Fruit fly (Drosophila melanogaster): ENCODE measurements around the gene CG10959.

Gene CG10959

DNA sequence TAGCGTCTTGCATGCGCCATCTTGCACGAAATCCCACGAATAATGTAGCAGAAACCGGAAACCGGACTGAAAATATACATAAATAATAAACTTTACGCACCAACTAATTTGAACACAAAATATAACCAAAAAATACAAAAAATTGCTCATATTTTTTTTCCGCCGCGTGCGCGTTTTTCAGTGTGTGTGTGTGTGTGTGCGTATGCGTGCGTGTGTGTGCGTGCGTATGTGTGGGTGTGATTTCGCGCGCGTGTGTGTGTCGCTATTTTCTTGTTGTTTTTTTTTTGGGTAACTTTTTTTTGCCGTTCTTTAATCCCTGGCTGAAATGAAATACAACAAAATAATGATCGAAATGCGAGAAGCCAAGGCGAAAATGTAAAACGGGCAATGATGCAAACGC lies 30.4 kb downstream of the CG10959 start:
- TF ChIP-seq Clk (GFP tag; optimal IDR thresholded peaks at IDR 0.05) (no peak), cic (GFP tag; optimal IDR thresholded peaks at IDR 0.05) (no peak), pad (GFP tag; optimal IDR thresholded peaks at IDR 0.05) (no peak), CG14711 (tag; optimal IDR thresholded peaks at IDR 0.05) (no peak), Crg-1 (GFP tag; optimal IDR thresholded peaks at IDR 0.05) (no peak), CG1620 (GFP tag; optimal IDR thresholded peaks at IDR 0.05) (no peak), CG12768 (GFP tag; optimal IDR thresholded peaks at IDR 0.05) (no peak), CG7045 (GFP tag; optimal IDR thresholded peaks at IDR 0.05) (no peak), Hr96 (GFP tag; optimal IDR thresholded peaks at IDR 0.05) (no peak), Mnt (GFP tag; optimal IDR thresholded peaks at IDR 0.05) (no peak), cnc (optimal IDR thresholded peaks at IDR 0.05) (no peak), ovo (GFP tag; optimal IDR thresholded peaks at IDR 0.05) (no peak), tj (GFP tag; optimal IDR thresholded peaks at IDR 0.05) (no peak), bab1 (GFP tag; optimal IDR thresholded peaks at IDR 0.05) (no peak), CG33017 (tag; optimal IDR thresholded peaks at IDR 0.05) (no peak), CG11617 (GFP tag; optimal IDR thresholded peaks at IDR 0.05) (no peak)

DNA sequence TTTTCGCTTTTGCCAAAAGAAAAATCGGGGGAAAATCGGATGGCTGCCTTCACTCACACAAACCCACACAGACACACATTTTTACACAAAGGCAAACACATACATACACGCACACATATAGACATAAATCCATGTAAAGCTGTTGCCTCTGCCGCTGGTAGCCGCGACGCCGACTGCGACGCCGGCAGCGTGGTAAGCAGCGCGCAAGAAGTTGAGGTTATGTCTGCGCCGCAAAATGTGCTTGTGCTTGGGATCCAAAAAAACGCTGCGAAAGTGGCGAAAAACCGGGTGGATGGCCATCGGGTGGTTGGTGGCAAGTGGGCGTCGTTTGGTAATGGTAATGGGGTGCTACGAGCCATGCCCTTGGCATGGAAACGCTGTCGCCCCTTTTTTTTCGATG lies 31.3 kb downstream of the CG10959 start:
- TF ChIP-seq pad (GFP tag; optimal IDR thresholded peaks at IDR 0.05) = no peak
- no peak for TF ChIP-seq tj (GFP tag; optimal IDR thresholded peaks at IDR 0.05)
- no peak for TF ChIP-seq CG33017 (tag; optimal IDR thresholded peaks at IDR 0.05)
- TF ChIP-seq cic (GFP tag; optimal IDR thresholded peaks at IDR 0.05) = no peak
- TF ChIP-seq CG14711 (tag; optimal IDR thresholded peaks at IDR 0.05) = no peak

- TF ChIP-seq CG11617 (GFP tag; optimal IDR thresholded peaks at IDR 0.05) (no peak), CG1620 (GFP tag; optimal IDR thresholded peaks at IDR 0.05) (no peak), ovo (GFP tag; optimal IDR thresholded peaks at IDR 0.05) (no peak), Clk (GFP tag; optimal IDR thresholded peaks at IDR 0.05) (no peak), Crg-1 (GFP tag; optimal IDR thresholded peaks at IDR 0.05) (no peak), Mnt (GFP tag; optimal IDR thresholded peaks at IDR 0.05) (no peak), tj (GFP tag; optimal IDR thresholded peaks at IDR 0.05) (no peak), CG14711 (tag; optimal IDR thresholded peaks at IDR 0.05) (no peak), kay (GFP tag; ENCODE audit: borderline replicate concordance) (no peak), toe (GFP tag; optimal IDR thresholded peaks at IDR 0.05) (no peak)
Measured at dm6 chrX:8192191-8192590, 43.6 kb downstream of the CG10959 start.

DNA sequence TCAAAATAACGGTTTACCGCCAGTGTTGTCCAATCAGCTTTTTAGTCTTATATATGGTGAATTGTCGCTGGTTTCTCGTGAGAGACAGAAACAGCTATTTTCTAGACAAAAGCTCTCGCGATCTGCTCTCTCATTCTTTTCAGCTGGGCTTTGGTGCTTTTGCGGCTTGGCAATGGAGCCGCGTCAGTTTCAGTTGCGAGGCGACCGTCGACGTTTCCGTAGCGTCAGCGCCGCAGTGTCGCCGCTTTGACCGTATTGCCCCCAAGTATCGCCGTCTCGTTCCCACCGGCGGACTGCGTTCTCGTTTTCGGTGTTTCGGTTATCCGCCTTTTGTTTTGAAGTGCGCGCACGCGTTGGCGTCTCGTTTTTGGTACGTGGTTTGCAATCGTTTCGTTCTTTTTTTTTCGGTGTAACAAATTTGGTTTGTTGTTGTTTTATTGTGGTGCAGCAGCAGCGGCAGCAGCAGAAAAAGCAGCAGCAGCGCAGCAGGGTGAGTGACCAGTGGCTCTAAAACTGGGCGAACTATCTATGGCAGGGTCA lies 44.5 kb downstream of the CG10959 start:
- peak; percentile 30 for TF ChIP-seq toe (GFP tag; optimal IDR thresholded peaks at IDR 0.05)
- no peak for TF ChIP-seq cnc (optimal IDR thresholded peaks at IDR 0.05)
- peak; percentile 90 for TF ChIP-seq ovo (GFP tag; optimal IDR thresholded peaks at IDR 0.05)
- TF ChIP-seq cic (GFP tag; optimal IDR thresholded peaks at IDR 0.05) = no peak
- TF ChIP-seq Mnt (GFP tag; optimal IDR thresholded peaks at IDR 0.05) = peak; percentile 16
- TF ChIP-seq bab1 (GFP tag; optimal IDR thresholded peaks at IDR 0.05) = peak; percentile 87
- TF ChIP-seq CG1620 (GFP tag; optimal IDR thresholded peaks at IDR 0.05) = peak; percentile 18
- TF ChIP-seq CG5204 (GFP tag; optimal IDR thresholded peaks at IDR 0.05) = no peak
- peak; percentile 85 for TF ChIP-seq kay (GFP tag; ENCODE audit: borderline replicate concordance)
- peak; percentile 28 for TF ChIP-seq CG12768 (GFP tag; optimal IDR thresholded peaks at IDR 0.05)
- no peak for TF ChIP-seq CG14711 (tag; optimal IDR thresholded peaks at IDR 0.05)
- no peak for TF ChIP-seq CG33017 (tag; optimal IDR thresholded peaks at IDR 0.05)
- TF ChIP-seq CG7101 (tag; optimal IDR thresholded peaks at IDR 0.05) = peak; percentile 22
- no peak for TF ChIP-seq Hr96 (GFP tag; optimal IDR thresholded peaks at IDR 0.05)
- peak; percentile 74 for TF ChIP-seq tj (GFP tag; optimal IDR thresholded peaks at IDR 0.05)
- TF ChIP-seq pad (GFP tag; optimal IDR thresholded peaks at IDR 0.05) = peak; percentile 8

DNA sequence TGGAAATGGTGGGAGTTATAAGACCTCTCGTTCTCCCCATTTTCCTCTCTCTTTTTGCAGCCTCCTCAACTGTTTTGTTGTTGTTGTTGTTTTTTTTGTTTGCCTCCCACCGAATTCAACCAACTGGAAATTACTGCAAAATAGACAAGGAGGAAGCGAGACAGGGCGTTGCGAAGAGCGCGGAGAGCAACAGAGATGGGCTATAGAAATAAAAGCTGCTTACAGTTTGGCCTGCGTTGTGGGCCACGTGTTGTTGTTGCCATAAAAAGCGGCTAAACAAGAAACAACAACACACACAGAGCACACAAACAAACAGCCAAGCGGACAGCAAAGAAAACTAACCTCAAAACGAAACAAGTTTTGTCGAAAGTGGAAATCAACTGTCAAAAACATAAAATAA lies 46.0 kb downstream of the CG10959 start:
- TF ChIP-seq CG11617 (GFP tag; optimal IDR thresholded peaks at IDR 0.05) (no peak), pad (GFP tag; optimal IDR thresholded peaks at IDR 0.05) (no peak), cnc (optimal IDR thresholded peaks at IDR 0.05) (no peak), bab1 (GFP tag; optimal IDR thresholded peaks at IDR 0.05) (no peak), Mnt (GFP tag; optimal IDR thresholded peaks at IDR 0.05) (no peak), CG7045 (GFP tag; optimal IDR thresholded peaks at IDR 0.05) (no peak), tj (GFP tag; optimal IDR thresholded peaks at IDR 0.05) (no peak), ovo (GFP tag; optimal IDR thresholded peaks at IDR 0.05) (no peak), cic (GFP tag; optimal IDR thresholded peaks at IDR 0.05) (no peak)

- TF ChIP-seq pad (GFP tag; optimal IDR thresholded peaks at IDR 0.05) = no peak
- no peak for TF ChIP-seq kay (GFP tag; ENCODE audit: borderline replicate concordance)
- no peak for TF ChIP-seq Mnt (GFP tag; optimal IDR thresholded peaks at IDR 0.05)
- no peak for TF ChIP-seq CG12768 (GFP tag; optimal IDR thresholded peaks at IDR 0.05)
- TF ChIP-seq Hr96 (GFP tag; optimal IDR thresholded peaks at IDR 0.05) = no peak
- no peak for TF ChIP-seq CG7045 (GFP tag; optimal IDR thresholded peaks at IDR 0.05)
- no peak for TF ChIP-seq Crg-1 (GFP tag; optimal IDR thresholded peaks at IDR 0.05)
Measured at dm6 chrX:8195449-8196156, 47.0 kb downstream of the CG10959 start.

- TF ChIP-seq Clk (GFP tag; optimal IDR thresholded peaks at IDR 0.05) = no peak
- TF ChIP-seq cic (GFP tag; optimal IDR thresholded peaks at IDR 0.05) = no peak
- TF ChIP-seq kay (GFP tag; ENCODE audit: borderline replicate concordance) = no peak
- TF ChIP-seq CG7101 (tag; optimal IDR thresholded peaks at IDR 0.05) = no peak
- TF ChIP-seq tj (GFP tag; optimal IDR thresholded peaks at IDR 0.05) = no peak
- TF ChIP-seq CG33017 (tag; optimal IDR thresholded peaks at IDR 0.05) = no peak
- no peak for TF ChIP-seq CG5204 (GFP tag; optimal IDR thresholded peaks at IDR 0.05)
- TF ChIP-seq ovo (GFP tag; optimal IDR thresholded peaks at IDR 0.05) = no peak
- TF ChIP-seq toe (GFP tag; optimal IDR thresholded peaks at IDR 0.05) = no peak
- TF ChIP-seq CG1620 (GFP tag; optimal IDR thresholded peaks at IDR 0.05) = no peak
- TF ChIP-seq CG11617 (GFP tag; optimal IDR thresholded peaks at IDR 0.05) = no peak
- TF ChIP-seq CG7045 (GFP tag; optimal IDR thresholded peaks at IDR 0.05) = no peak
Measured at dm6 chrX:8196157-8196526, 47.6 kb downstream of the CG10959 start.
